Worm (Caenorhabditis elegans): ENCODE results near the gene nhr-78.

Gene nhr-78

DNA sequence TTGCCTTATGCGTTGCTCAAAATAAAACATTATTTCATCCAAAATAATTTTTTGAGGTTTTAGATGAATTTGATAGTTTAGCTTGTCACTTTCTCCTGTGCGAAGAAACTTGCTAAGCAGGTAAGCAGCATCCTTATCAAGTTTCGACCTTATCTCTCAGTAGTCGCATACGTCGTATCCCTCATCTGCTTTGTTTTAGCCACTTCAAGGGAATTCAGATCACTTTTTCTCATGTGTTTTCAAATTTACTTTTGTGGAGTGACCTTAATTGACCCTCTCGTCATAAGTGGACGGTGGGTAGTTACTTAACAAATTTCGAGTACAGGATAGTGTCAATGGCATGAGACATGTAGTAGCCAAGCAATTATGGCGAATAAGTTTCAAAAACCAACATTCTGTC lies 41.0 kb downstream of the nhr-78 start:
- TF ChIP-seq ceh-82 (tag; optimal IDR thresholded peaks at IDR 0.05), result no peak
- TF ChIP-seq ama-1 (optimal IDR thresholded peaks at IDR 0.05), result peak; percentile 90
- TF ChIP-seq nhr-237 (tag; optimal IDR thresholded peaks at IDR 0.05), result no peak
- TF ChIP-seq ceh-9 (tag; optimal IDR thresholded peaks at IDR 0.05), result no peak
- no peak for TF ChIP-seq lin-15B (tag; optimal IDR thresholded peaks at IDR 0.05)
- TF ChIP-seq elt-2 (tag; optimal IDR thresholded peaks at IDR 0.05), result no peak
- no peak for TF ChIP-seq hmg-11 (tag; optimal IDR thresholded peaks at IDR 0.05)
- no peak for TF ChIP-seq fkh-2 (tag; optimal IDR thresholded peaks at IDR 0.05)
- no peak for TF ChIP-seq nhr-12 (tag; optimal IDR thresholded peaks at IDR 0.05)
- TF ChIP-seq elt-1 (tag; optimal IDR thresholded peaks at IDR 0.05), result no peak
- no peak for TF ChIP-seq nhr-28 (tag; optimal IDR thresholded peaks at IDR 0.05)
- TF ChIP-seq ceh-16 (tag; optimal IDR thresholded peaks at IDR 0.05), result no peak
- peak in 1 of 3 experiments; percentile 93 for TF ChIP-seq elt-3 (tag; optimal IDR thresholded peaks at IDR 0.05)
- no peak for TF ChIP-seq zag-1 (tag; optimal IDR thresholded peaks at IDR 0.05)
- TF ChIP-seq aly-2 (tag; optimal IDR thresholded peaks at IDR 0.05), result no peak
- no peak for TF ChIP-seq R02D3.7 (tag; optimal IDR thresholded peaks at IDR 0.05)
- TF ChIP-seq unc-39 (tag; optimal IDR thresholded peaks at IDR 0.05), result no peak
- TF ChIP-seq pqm-1 (tag; optimal IDR thresholded peaks at IDR 0.05), result no peak
- TF ChIP-seq nfya-1 (tag; optimal IDR thresholded peaks at IDR 0.05; ENCODE audit: insufficient read depth), result peak; percentile 18
- no peak for TF ChIP-seq egl-27 (tag; optimal IDR thresholded peaks at IDR 0.05)
- no peak for TF ChIP-seq nhr-76 (tag; optimal IDR thresholded peaks at IDR 0.05)
- TF ChIP-seq pha-4 (tag; optimal IDR thresholded peaks at IDR 0.05), result no peak
- no peak for TF ChIP-seq ztf-11 (tag; optimal IDR thresholded peaks at IDR 0.05)
- TF ChIP-seq fos-1 (tag; optimal IDR thresholded peaks at IDR 0.05), result no peak
- TF ChIP-seq lsy-12 (tag; optimal IDR thresholded peaks at IDR 0.05), result no peak
- no peak for TF ChIP-seq snpc-4 (tag; optimal IDR thresholded peaks at IDR 0.05)
- no peak for TF ChIP-seq skn-1 (tag; optimal IDR thresholded peaks at IDR 0.05)
- no peak for TF ChIP-seq egl-5 (tag; optimal IDR thresholded peaks at IDR 0.05)
- no peak for TF ChIP-seq jun-1 (tag; optimal IDR thresholded peaks at IDR 0.05)
- TF ChIP-seq mml-1 (tag; optimal IDR thresholded peaks at IDR 0.05), result no peak
- peak; percentile 68 for TF ChIP-seq nhr-25 (tag; optimal IDR thresholded peaks at IDR 0.05)
- no peak for TF ChIP-seq daf-12 (tag; optimal IDR thresholded peaks at IDR 0.05)
- TF ChIP-seq ceh-28 (tag; optimal IDR thresholded peaks at IDR 0.05), result no peak
- TF ChIP-seq sea-2 (GFP tag; optimal IDR thresholded peaks at IDR 0.05), result no peak
- TF ChIP-seq nhr-77 (tag; optimal IDR thresholded peaks at IDR 0.05), result peak; percentile 55
- TF ChIP-seq tbx-2 (tag; optimal IDR thresholded peaks at IDR 0.05), result peak; percentile 46

DNA sequence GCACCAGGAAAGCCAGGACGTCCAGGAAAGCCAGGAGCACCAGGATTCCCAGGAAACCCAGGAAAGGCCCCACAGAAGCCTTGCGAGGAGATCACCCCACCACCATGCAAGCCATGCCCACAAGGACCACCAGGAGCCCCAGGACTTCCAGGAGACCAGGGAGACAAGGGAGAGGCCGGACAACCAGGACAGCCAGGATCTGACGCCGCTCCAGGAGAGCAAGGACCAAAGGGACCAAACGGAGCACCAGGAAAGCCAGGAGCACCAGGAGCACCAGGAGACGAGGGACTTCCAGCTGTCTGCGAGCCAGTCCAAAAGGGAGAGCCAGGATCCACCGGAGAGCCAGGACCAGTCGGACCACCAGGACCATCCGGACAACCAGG lies 41.7 kb downstream of the nhr-78 start:
- no peak for TF ChIP-seq ZK546.5 (tag; optimal IDR thresholded peaks at IDR 0.05)
- TF ChIP-seq lin-39 (tag; optimal IDR thresholded peaks at IDR 0.05), result no peak
- TF ChIP-seq fkh-2 (tag; optimal IDR thresholded peaks at IDR 0.05), result no peak
- TF ChIP-seq tbx-2 (tag; optimal IDR thresholded peaks at IDR 0.05), result no peak
- no peak for TF ChIP-seq fos-1 (tag; optimal IDR thresholded peaks at IDR 0.05)
- TF ChIP-seq elt-3 (tag; optimal IDR thresholded peaks at IDR 0.05), result no peak
- no peak for TF ChIP-seq nhr-237 (tag; optimal IDR thresholded peaks at IDR 0.05)
- TF ChIP-seq sea-2 (GFP tag; optimal IDR thresholded peaks at IDR 0.05), result no peak
- TF ChIP-seq eor-1 (tag; optimal IDR thresholded peaks at IDR 0.05), result no peak
- no peak for TF ChIP-seq hmg-11 (tag; optimal IDR thresholded peaks at IDR 0.05)
- TF ChIP-seq pha-4 (tag; optimal IDR thresholded peaks at IDR 0.05), result no peak

DNA sequence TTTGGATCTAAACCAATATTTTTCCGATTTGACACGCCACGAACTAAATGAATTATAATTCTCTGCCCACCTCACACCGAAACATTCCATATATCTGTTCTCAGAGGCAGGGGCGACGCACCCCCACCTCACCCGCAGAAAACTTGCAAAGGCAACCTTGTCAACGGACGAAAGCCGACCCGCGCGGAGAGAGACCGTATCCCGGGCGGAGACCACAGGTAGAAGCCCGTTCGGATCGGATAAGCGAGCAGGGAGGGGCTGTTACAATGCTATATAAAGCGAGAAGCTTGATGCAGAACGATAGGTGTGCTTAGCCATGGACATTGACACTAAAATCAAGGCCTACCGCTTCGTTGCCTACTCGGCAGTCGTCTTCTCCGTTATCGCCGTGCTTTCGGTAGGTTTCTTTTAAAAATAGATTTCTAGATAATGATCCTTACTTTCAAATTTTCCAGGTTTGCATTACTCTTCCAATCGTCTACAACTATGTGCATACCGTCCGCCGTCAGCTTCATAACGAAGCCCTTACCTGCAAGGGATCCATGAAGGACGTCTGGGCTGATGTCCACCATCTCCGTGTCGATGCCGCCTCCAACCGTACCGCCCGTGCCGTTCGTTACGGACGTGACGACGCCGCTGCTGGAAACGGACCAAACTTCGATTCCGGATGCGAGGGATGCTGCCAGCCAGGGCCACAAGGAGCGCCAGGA lies 42.2 kb downstream of the nhr-78 start, which contains the start of the genes zipt-2.2 and dpy-13:
TSS of gene zipt-2.2 (minus strand) at position 51 of the 710 bp plus-strand sequence.
TSS of gene dpy-13 (plus strand) at position 300 of the 710 bp plus-strand sequence.
- TF ChIP-seq fos-1 (tag; optimal IDR thresholded peaks at IDR 0.05), result no peak
- no peak for TF ChIP-seq ZK546.5 (tag; optimal IDR thresholded peaks at IDR 0.05)
- TF ChIP-seq nhr-25 (tag; optimal IDR thresholded peaks at IDR 0.05), result peak; percentile 77
- TF ChIP-seq lsy-12 (tag; optimal IDR thresholded peaks at IDR 0.05), result no peak
- TF ChIP-seq ama-1 (optimal IDR thresholded peaks at IDR 0.05), result peak; percentile 93
- TF ChIP-seq nhr-23 (tag; optimal IDR thresholded peaks at IDR 0.05), result peak; percentile 2
- no peak for TF ChIP-seq aly-2 (tag; optimal IDR thresholded peaks at IDR 0.05)
- no peak for TF ChIP-seq pha-4 (tag; optimal IDR thresholded peaks at IDR 0.05)
- peak in 1 of 3 experiments; percentile 31 for TF ChIP-seq elt-3 (tag; optimal IDR thresholded peaks at IDR 0.05)
- TF ChIP-seq elt-1 (tag; optimal IDR thresholded peaks at IDR 0.05), result no peak
- no peak for TF ChIP-seq fkh-2 (tag; optimal IDR thresholded peaks at IDR 0.05)
- TF ChIP-seq nhr-43 (tag; optimal IDR thresholded peaks at IDR 0.05; ENCODE audit: poor library complexity, severe bottlenecking), result peak; percentile 80
- peak; percentile 30 for TF ChIP-seq nfya-1 (tag; optimal IDR thresholded peaks at IDR 0.05; ENCODE audit: insufficient read depth)
